Worm (Caenorhabditis elegans): ENCODE data around the gene tos-1.

The tos-1 gene

DNA sequence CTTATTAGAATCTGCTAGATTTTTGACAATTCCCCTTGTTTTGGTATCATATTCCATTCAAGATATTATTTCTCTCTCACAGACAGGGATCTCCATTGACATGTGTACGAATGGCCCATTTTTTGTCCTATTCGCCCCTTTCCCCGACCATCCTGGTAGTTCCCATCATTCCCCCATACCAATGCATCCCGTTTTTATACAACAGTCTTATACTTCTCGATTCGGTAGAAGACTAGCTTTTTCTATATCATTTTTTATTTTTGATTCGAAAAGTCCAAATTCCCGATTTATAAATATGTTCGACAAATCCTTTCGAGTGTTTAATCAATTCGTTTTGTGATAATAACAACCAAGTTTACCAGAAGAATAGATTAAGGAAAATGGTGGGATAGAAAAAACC, 17.1 kb downstream of the tos-1 start:
- TF ChIP-seq R02D3.7 (tag; optimal IDR thresholded peaks at IDR 0.05) = no peak
- TF ChIP-seq elt-2 (tag; optimal IDR thresholded peaks at IDR 0.05) = no peak
- TF ChIP-seq nhr-28 (tag; optimal IDR thresholded peaks at IDR 0.05) = no peak
- no peak for TF ChIP-seq fkh-2 (tag; optimal IDR thresholded peaks at IDR 0.05)
- no peak for TF ChIP-seq hmg-11 (tag; optimal IDR thresholded peaks at IDR 0.05)
- TF ChIP-seq elt-1 (tag; optimal IDR thresholded peaks at IDR 0.05) = no peak
- no peak for TF ChIP-seq ama-1 (optimal IDR thresholded peaks at IDR 0.05)
- no peak for TF ChIP-seq snpc-4 (tag; optimal IDR thresholded peaks at IDR 0.05)
- TF ChIP-seq nhr-67 (tag; optimal IDR thresholded peaks at IDR 0.05) = no peak
- TF ChIP-seq mml-1 (tag; optimal IDR thresholded peaks at IDR 0.05) = no peak
- no peak for TF ChIP-seq nhr-12 (tag; optimal IDR thresholded peaks at IDR 0.05)
- TF ChIP-seq fos-1 (tag; optimal IDR thresholded peaks at IDR 0.05) = no peak

DNA sequence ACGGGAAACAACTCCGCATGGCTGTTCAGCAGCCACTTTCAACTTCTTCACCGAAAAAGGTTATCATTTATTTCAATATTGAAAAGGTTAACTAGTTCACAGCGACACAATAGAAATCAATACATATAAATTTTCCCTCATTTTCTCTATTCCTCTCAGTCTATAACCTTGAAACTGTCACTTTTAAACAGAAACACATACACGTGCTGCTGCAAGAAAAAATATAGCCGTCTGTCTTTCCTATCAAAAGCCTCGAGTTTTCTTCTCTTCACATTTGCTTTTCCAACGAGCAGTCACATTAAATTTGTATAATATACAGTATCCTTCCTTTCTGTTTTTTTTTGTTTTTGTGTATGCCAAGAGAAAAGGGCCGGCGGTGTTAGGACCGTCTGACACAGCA, 19.8 kb downstream of the tos-1 start:
- TF ChIP-seq pha-4 (tag; optimal IDR thresholded peaks at IDR 0.05) = peak; percentile 14
- no peak for TF ChIP-seq R02D3.7 (tag; optimal IDR thresholded peaks at IDR 0.05)
- peak; percentile 65 for TF ChIP-seq nhr-25 (tag; optimal IDR thresholded peaks at IDR 0.05)
- peak; percentile 20 for TF ChIP-seq elt-2 (tag; optimal IDR thresholded peaks at IDR 0.05)

- TF ChIP-seq ceh-16 (tag; optimal IDR thresholded peaks at IDR 0.05) (no peak), zag-1 (tag; optimal IDR thresholded peaks at IDR 0.05) (no peak), daf-12 (tag; optimal IDR thresholded peaks at IDR 0.05) (no peak), aly-2 (tag; optimal IDR thresholded peaks at IDR 0.05) (no peak), ceh-28 (tag; optimal IDR thresholded peaks at IDR 0.05) (no peak), nhr-12 (tag; optimal IDR thresholded peaks at IDR 0.05) (no peak), nhr-237 (tag; optimal IDR thresholded peaks at IDR 0.05) (no peak), unc-39 (tag; optimal IDR thresholded peaks at IDR 0.05) (no peak), ztf-4 (tag; optimal IDR thresholded peaks at IDR 0.05) (no peak), nfya-1 (tag; optimal IDR thresholded peaks at IDR 0.05; ENCODE audit: insufficient read depth) (no peak), unc-62 (GFP tag; optimal IDR thresholded peaks at IDR 0.05) (no peak), nhr-77 (tag; optimal IDR thresholded peaks at IDR 0.05) (no peak), pha-4 (tag; optimal IDR thresholded peaks at IDR 0.05) (no peak), fkh-2 (tag; optimal IDR thresholded peaks at IDR 0.05) (no peak), elt-1 (tag; optimal IDR thresholded peaks at IDR 0.05) (no peak), lin-15B (tag; optimal IDR thresholded peaks at IDR 0.05) (no peak), ceh-9 (tag; optimal IDR thresholded peaks at IDR 0.05) (no peak), nhr-43 (tag; optimal IDR thresholded peaks at IDR 0.05; ENCODE audit: poor library complexity, severe bottlenecking) (no peak)
Observed at ce11 chrV:9322886-9323285, 21.1 kb downstream of the tos-1 start, which contains the start of gene tag-153. Gene tag-153 (plus strand): TSS chrV:9323085.

DNA sequence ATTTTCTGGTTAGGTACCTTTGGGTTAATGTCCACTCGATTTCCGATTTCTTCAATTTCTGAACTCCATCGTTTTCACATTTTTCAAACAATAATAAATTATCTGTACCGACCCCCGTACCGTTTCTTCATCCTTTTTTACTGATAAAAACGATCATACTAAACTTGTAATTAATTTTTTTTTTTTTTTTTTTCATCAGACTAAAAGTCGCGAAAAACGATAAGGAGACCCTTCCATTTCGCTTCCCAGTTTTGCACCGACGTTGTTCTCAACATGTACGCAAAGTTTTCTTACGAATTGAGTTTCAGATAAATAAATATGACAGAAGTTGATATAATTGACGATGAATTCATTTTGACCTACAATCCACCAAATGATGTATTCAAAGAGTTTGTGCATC, 22.8 kb downstream of the tos-1 start, which contains the start of gene F44A2.7:
Gene F44A2.7 (plus strand): TSS at position 301 of the 400 bp plus-strand sequence.
- TF ChIP-seq elt-2 (tag; optimal IDR thresholded peaks at IDR 0.05) (peak; percentile 13), fos-1 (tag; optimal IDR thresholded peaks at IDR 0.05) (no peak)

DNA sequence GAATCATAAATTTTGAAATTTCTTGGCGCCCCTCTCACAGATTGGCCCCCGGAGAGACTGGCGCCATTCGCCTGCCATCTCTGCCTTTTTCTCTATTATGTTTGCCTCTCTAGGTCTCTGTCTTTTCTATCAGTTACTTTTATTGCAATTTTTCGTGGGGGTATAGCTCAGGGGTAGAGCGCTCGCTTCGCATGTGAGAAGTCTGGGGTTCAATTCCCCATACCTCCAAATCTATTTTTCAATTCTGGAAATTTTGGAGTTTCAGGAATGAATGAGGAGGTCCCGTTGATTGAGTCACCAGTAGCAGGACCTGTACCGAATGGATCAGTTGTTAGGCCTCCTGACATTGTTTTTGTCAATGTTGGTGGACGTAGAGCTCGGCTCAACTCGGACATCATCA, 26.0 kb downstream of the tos-1 start, which contains the start of gene kvs-3:
Gene kvs-3 (plus strand): TSS at position 266 of the 400 bp plus-strand sequence.
- peak; percentile 2 for TF ChIP-seq nhr-76 (tag; optimal IDR thresholded peaks at IDR 0.05)
- peak; percentile 2 for TF ChIP-seq R02D3.7 (tag; optimal IDR thresholded peaks at IDR 0.05)
- no peak for TF ChIP-seq mdl-1 (tag; optimal IDR thresholded peaks at IDR 0.05)
- no peak for TF ChIP-seq zag-1 (tag; optimal IDR thresholded peaks at IDR 0.05)
- no peak for TF ChIP-seq unc-62 (GFP tag; optimal IDR thresholded peaks at IDR 0.05)
- TF ChIP-seq nhr-25 (tag; optimal IDR thresholded peaks at IDR 0.05) = no peak
- no peak for TF ChIP-seq skn-1 (tag; optimal IDR thresholded peaks at IDR 0.05)
- peak; percentile 19 for TF ChIP-seq nhr-77 (tag; optimal IDR thresholded peaks at IDR 0.05)
- no peak for TF ChIP-seq snpc-4 (tag; optimal IDR thresholded peaks at IDR 0.05)
- TF ChIP-seq pqm-1 (tag; optimal IDR thresholded peaks at IDR 0.05) = no peak
- no peak for TF ChIP-seq fkh-10 (GFP tag; optimal IDR thresholded peaks at IDR 0.05)
- no peak for TF ChIP-seq ztf-11 (tag; optimal IDR thresholded peaks at IDR 0.05)
- no peak for TF ChIP-seq eor-1 (tag; optimal IDR thresholded peaks at IDR 0.05)
- TF ChIP-seq tbx-2 (tag; optimal IDR thresholded peaks at IDR 0.05) = peak; percentile 51
- TF ChIP-seq sea-2 (GFP tag; optimal IDR thresholded peaks at IDR 0.05) = no peak
- no peak for TF ChIP-seq ceh-82 (tag; optimal IDR thresholded peaks at IDR 0.05)
- TF ChIP-seq ztf-4 (tag; optimal IDR thresholded peaks at IDR 0.05) = no peak
- TF ChIP-seq lsy-12 (tag; optimal IDR thresholded peaks at IDR 0.05) = peak; percentile 37
- no peak for TF ChIP-seq ZK546.5 (tag; optimal IDR thresholded peaks at IDR 0.05)
- TF ChIP-seq egl-27 (tag; optimal IDR thresholded peaks at IDR 0.05) = peak; percentile 29
- no peak for TF ChIP-seq mml-1 (tag; optimal IDR thresholded peaks at IDR 0.05)
- TF ChIP-seq unc-39 (tag; optimal IDR thresholded peaks at IDR 0.05) = no peak
- TF ChIP-seq elt-3 (tag; optimal IDR thresholded peaks at IDR 0.05) = no peak
- TF ChIP-seq nfya-1 (tag; optimal IDR thresholded peaks at IDR 0.05; ENCODE audit: insufficient read depth) = peak; percentile 49
- no peak for TF ChIP-seq jun-1 (tag; optimal IDR thresholded peaks at IDR 0.05)
- no peak for TF ChIP-seq fkh-2 (tag; optimal IDR thresholded peaks at IDR 0.05)
- TF ChIP-seq nhr-28 (tag; optimal IDR thresholded peaks at IDR 0.05) = no peak
- no peak for TF ChIP-seq nhr-11 (tag; optimal IDR thresholded peaks at IDR 0.05)
- TF ChIP-seq ceh-9 (tag; optimal IDR thresholded peaks at IDR 0.05) = no peak
- TF ChIP-seq ama-1 (optimal IDR thresholded peaks at IDR 0.05) = no peak
- no peak for TF ChIP-seq nhr-12 (tag; optimal IDR thresholded peaks at IDR 0.05)
- peak; percentile 49 for TF ChIP-seq elt-2 (tag; optimal IDR thresholded peaks at IDR 0.05)
- no peak for TF ChIP-seq fos-1 (tag; optimal IDR thresholded peaks at IDR 0.05)
- TF ChIP-seq elt-1 (tag; optimal IDR thresholded peaks at IDR 0.05) = peak; percentile 22

Measured in whole organism, L3 larva.